Fruit fly (Drosophila melanogaster): Measurements from ENCODE around the gene CG9147.

Gene CG9147

DNA sequence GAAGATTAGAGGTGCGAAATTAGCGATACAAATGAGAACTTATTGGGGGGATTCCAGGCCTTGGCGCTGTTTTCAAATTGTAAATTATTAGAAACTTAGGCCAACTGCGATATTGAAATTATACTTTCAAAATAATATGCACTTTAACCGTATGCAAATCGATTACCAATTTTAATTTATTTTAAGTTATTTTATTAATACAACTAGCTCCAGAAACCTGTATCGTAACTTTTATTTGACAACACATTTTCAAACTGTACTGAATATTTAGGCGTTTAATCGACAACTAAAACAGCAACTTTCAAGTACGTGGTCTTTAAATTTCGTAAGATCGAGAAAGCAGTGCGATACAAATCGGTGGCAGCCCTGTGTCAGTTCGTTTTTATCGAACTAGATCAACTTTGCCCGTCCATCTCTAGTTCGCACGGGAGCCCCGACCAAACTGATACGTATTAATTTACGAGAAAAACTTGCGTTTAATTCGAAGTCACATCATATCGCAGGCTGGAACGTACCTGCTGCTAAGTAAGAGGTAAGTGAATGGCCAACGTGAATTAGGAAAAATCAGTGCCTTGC lies 4.9 kb downstream of the CG9147 start, which contains the start of the genes CG9154 and Kr-h2:
CG9154 (minus strand) TSS at position 31 of the 576 bp plus-strand sequence.
Kr-h2 (plus strand) TSS at position 335 of the 576 bp plus-strand sequence.
- TF ChIP-seq CG4424 (GFP tag; optimal IDR thresholded peaks at IDR 0.05) (peak; percentile 23), CG12391 (tag; optimal IDR thresholded peaks at IDR 0.05) (peak; percentile 62), Myb (GFP tag; optimal IDR thresholded peaks at IDR 0.05) (peak; percentile 87), Asciz (GFP tag; optimal IDR thresholded peaks at IDR 0.05) (no peak), tna (GFP tag; IDR thresholded peaks at IDR 0.05; ENCODE audit: partially characterized antibody) (peak; percentile 44; the same call in 1 of the 2 replicates), CG12299 (tag; optimal IDR thresholded peaks at IDR 0.05) (peak; percentile 29), CG34224 (GFP tag; IDR thresholded peaks at IDR 0.05; ENCODE audit: partially characterized antibody) (peak; percentile 57), CG4328 (GFP tag; optimal IDR thresholded peaks at IDR 0.05) (peak; percentile 24), ssp (GFP tag; IDR thresholded peaks at IDR 0.05) (0 out of 2 replicates have a peak, but pooled peaks have one; percentile 18), sd (tag; optimal IDR thresholded peaks at IDR 0.05) (peak; percentile 33), cwo (GFP tag; optimal IDR thresholded peaks at IDR 0.05) (peak; percentile 31), nau (GFP tag; optimal IDR thresholded peaks at IDR 0.05) (no peak), YL-1 (GFP tag; optimal IDR thresholded peaks at IDR 0.05) (peak; percentile 8), CG10366 (GFP tag; IDR thresholded peaks at IDR 0.05) (no peak), ase (GFP tag; IDR thresholded peaks at IDR 0.05) (no peak), gem (tag; optimal IDR thresholded peaks at IDR 0.05) (peak; percentile 56), CG13424 (tag; optimal IDR thresholded peaks at IDR 0.05) (peak; percentile 35), bsh (GFP tag; optimal IDR thresholded peaks at IDR 0.05) (peak in 1 of 2 experiments; percentile 17), CG14860 (GFP tag; IDR thresholded peaks at IDR 0.05; ENCODE audit: partially characterized antibody) (peak; percentile 78), Sox102F (GFP tag; optimal IDR thresholded peaks at IDR 0.05) (no peak), Abd-B (GFP tag; optimal IDR thresholded peaks at IDR 0.05) (peak; percentile 37), CHES-1-like (GFP tag; optimal IDR thresholded peaks at IDR 0.05) (peak; percentile 32), CG16779 (GFP tag; IDR thresholded peaks at IDR 0.05) (no peak), CG10274 (GFP tag; optimal IDR thresholded peaks at IDR 0.05) (no peak), hbn (GFP tag; IDR thresholded peaks at IDR 0.05; ENCODE audit: partially characterized antibody) (peak; percentile 33; the same call in 1 of the 2 replicates), CG9437 (GFP tag; optimal IDR thresholded peaks at IDR 0.05) (peak; percentile 91), inv (GFP tag; IDR thresholded peaks at IDR 0.05; ENCODE audit: partially characterized antibody) (peak; percentile 57; the same call in 1 of the 2 replicates), CG3995 (GFP tag; optimal IDR thresholded peaks at IDR 0.05) (peak; percentile 3), CG42726 (GFP tag; IDR thresholded peaks at IDR 0.05; ENCODE audit: partially characterized antibody) (peak; percentile 69), CG6683 (GFP tag; optimal IDR thresholded peaks at IDR 0.05) (no peak), Doc3 (GFP tag; IDR thresholded peaks at IDR 0.05; ENCODE audit: partially characterized antibody) (peak; percentile 44; the same call in 2 of the 3 replicates), CG13296 (GFP tag; optimal IDR thresholded peaks at IDR 0.05) (peak; percentile 16), CG12071 (GFP tag; optimal IDR thresholded peaks at IDR 0.05) (no peak), crol (GFP tag; IDR thresholded peaks at IDR 0.05) (no peak), CG11723 (GFP tag; optimal IDR thresholded peaks at IDR 0.05) (peak; percentile 14), lbe (GFP tag; optimal IDR thresholded peaks at IDR 0.05) (no peak), CG2202 (tag; optimal IDR thresholded peaks at IDR 0.05) (no peak), CG34422 (GFP tag; IDR thresholded peaks at IDR 0.05) (peak; percentile 11; the same call in 1 of the 3 replicates), CG18262 (tag; optimal IDR thresholded peaks at IDR 0.05) (peak; percentile 42), lab (GFP tag; optimal IDR thresholded peaks at IDR 0.05) (peak; percentile 69), CG31224 (GFP tag; IDR thresholded peaks at IDR 0.05) (peak; percentile 25; the same call in 1 of the 2 replicates), nmo (GFP tag; optimal IDR thresholded peaks at IDR 0.05) (peak; percentile 61), CG15514 (GFP tag; optimal IDR thresholded peaks at IDR 0.05) (peak; percentile 100), sqz (GFP tag; optimal IDR thresholded peaks at IDR 0.05) (peak; percentile 31), HLH4C (GFP tag; IDR thresholded peaks at IDR 0.05; ENCODE audit: partially characterized antibody) (peak; percentile 81), cg (GFP tag; optimal IDR thresholded peaks at IDR 0.05) (no peak), Dref (GFP tag; IDR thresholded peaks at IDR 0.05) (peak; percentile 96)

Measured in whole organism, embryonic.